Worm (Caenorhabditis elegans): ENCODE data around the gene pro-1.

pro-1 gene

DNA sequence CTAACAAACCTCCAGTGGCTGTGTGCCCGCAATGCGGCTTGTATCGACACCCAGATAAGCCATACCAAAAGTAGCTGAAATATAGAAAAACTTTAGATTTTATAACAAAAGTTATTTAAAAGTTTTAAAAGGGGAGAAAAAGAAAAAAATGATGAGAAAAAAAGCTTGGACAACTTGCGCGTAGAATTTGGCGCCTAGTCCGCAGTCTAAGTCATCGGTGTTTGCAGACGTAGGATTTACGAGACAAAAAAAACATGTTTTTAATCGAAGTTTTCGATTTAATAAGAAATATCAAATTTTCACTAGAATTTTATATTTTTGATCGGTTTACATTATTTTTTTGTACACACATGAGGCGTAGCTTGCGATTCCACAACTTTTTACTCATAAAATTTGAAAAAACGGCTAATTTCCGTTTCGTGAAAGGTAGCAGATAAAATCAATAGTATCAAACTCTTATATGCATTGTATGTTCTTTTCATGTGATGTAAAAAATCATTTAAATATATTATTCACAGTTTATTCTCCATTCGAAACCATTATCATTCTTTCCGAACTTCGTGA, at the start of gene pro-1:
Gene pro-1 (minus strand): TSS at position 74 of the 564 bp plus-strand sequence.
- TF ChIP-seq tra-4 (tag; optimal IDR thresholded peaks at IDR 0.05) (no peak), hmg-4 (GFP tag; optimal IDR thresholded peaks at IDR 0.05) (peak; percentile 2), ama-1 (optimal IDR thresholded peaks at IDR 0.05) (peak; percentile 81), B0310.2 (tag; optimal IDR thresholded peaks at IDR 0.05) (no peak), tbx-37 (GFP tag; conservative IDR thresholded peaks at IDR 0.05) (peak; percentile 5; the same call in 1 of the 2 replicates), ets-7 (tag; optimal IDR thresholded peaks at IDR 0.05) (no peak), ceh-36 (tag; optimal IDR thresholded peaks at IDR 0.05) (no peak), flt-1 (GFP tag; IDR thresholded peaks at IDR 0.05) (no peak; the same call in 1 of the 2 replicates), F13C5.2 (tag; optimal IDR thresholded peaks at IDR 0.05) (peak; percentile 47), hnd-1 (tag; optimal IDR thresholded peaks at IDR 0.05) (no peak), aly-1 (tag; optimal IDR thresholded peaks at IDR 0.05) (no peak), ceh-13 (GFP tag; optimal IDR thresholded peaks at IDR 0.05) (no peak), scrt-1 (GFP tag; IDR thresholded peaks at IDR 0.05) (no peak), hmbx-1 (tag; optimal IDR thresholded peaks at IDR 0.05) (no peak), sea-1 (GFP tag; conservative IDR thresholded peaks at IDR 0.05) (peak; percentile 81), tbx-11 (GFP tag; IDR thresholded peaks at IDR 0.05) (no peak), pes-1 (GFP tag; IDR thresholded peaks at IDR 0.05) (peak; percentile 71; the same call in 1 of the 2 replicates)

DNA sequence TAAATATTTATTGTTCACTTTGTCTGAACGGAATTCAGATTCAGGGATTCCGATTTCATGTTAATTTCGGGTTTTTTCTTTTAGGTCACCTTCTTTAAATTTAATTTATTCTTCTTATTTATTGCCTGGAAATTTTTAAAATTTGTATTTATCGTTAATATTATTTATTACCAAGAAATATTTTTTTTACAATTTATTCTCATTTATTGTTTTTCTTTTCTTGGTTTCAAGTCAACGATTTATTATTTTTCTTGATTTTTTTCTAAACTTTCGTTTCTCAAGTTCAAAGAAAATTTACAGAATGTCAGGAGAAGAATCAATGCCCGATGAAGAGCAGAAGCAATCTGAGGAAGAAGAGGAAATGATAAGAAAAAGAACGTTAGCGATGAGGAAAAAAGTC, 45.9 kb upstream of the pro-1 start, which contains the start of gene crn-3:
Gene crn-3 (plus strand): TSS at position 301 of the 400 bp plus-strand sequence.
- TF ChIP-seq scrt-1 (GFP tag; IDR thresholded peaks at IDR 0.05) (no peak), sea-1 (GFP tag; conservative IDR thresholded peaks at IDR 0.05) (no peak), tra-4 (tag; optimal IDR thresholded peaks at IDR 0.05) (no peak), ceh-36 (tag; optimal IDR thresholded peaks at IDR 0.05) (no peak), ama-1 (optimal IDR thresholded peaks at IDR 0.05) (no peak), aly-1 (tag; optimal IDR thresholded peaks at IDR 0.05) (no peak), hmg-4 (GFP tag; optimal IDR thresholded peaks at IDR 0.05) (no peak), tbx-37 (GFP tag; conservative IDR thresholded peaks at IDR 0.05) (no peak), tbx-11 (GFP tag; IDR thresholded peaks at IDR 0.05) (no peak), flt-1 (GFP tag; IDR thresholded peaks at IDR 0.05) (no peak), hnd-1 (tag; optimal IDR thresholded peaks at IDR 0.05) (no peak), F13C5.2 (tag; optimal IDR thresholded peaks at IDR 0.05) (no peak), hmbx-1 (tag; optimal IDR thresholded peaks at IDR 0.05) (no peak), ets-7 (tag; optimal IDR thresholded peaks at IDR 0.05) (no peak), B0310.2 (tag; optimal IDR thresholded peaks at IDR 0.05) (no peak), ceh-13 (GFP tag; optimal IDR thresholded peaks at IDR 0.05) (no peak), pes-1 (GFP tag; IDR thresholded peaks at IDR 0.05) (no peak)

DNA sequence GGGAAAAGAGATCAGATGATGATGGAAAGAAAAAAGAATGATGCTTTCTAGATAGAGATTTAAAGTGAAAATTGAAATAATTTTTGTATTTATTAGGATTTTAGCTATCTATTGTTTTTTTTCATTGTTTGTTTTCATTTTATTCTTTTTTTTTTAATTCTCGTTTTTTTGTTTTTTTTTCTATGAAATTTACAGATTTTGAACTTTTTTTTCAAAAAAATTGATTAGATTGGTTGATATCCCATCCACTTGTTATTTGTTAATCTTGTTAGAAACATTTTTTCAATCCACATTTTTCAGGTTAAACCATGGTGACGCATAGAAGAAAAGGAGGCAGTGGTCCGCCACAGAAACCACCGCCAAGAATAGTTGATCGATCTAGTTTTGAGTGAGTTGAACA, 42.2 kb upstream of the pro-1 start, which contains the start of gene algn-9:
Gene algn-9 (plus strand): TSS at position 301 of the 400 bp plus-strand sequence.
- TF ChIP-seq tra-4 (tag; optimal IDR thresholded peaks at IDR 0.05) = no peak

DNA sequence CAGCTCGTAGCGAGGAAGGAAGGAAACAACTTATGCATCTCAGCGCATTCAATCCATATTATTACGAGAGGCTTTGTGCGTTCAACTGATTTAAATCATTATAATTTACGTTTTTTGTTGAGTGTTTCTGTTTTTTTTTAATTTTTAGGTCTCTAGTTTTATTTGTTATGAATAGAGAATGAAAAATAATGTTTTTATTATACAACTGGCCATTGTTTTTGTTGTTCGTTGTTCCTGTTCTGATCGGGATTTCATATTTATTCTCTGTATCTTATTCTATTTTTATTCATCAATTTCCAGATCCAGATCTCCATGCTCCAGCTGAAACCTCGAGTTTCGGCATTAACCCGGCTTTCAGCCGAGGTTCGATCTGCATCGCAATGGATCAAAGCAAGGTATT, 40.5 kb upstream of the pro-1 start, which contains the start of gene mrps-22:
Gene mrps-22 (plus strand): TSS at position 301 of the 400 bp plus-strand sequence.
- TF ChIP-seq aly-1 (tag; optimal IDR thresholded peaks at IDR 0.05) (no peak), tbx-37 (GFP tag; conservative IDR thresholded peaks at IDR 0.05) (no peak), hmbx-1 (tag; optimal IDR thresholded peaks at IDR 0.05) (no peak), ceh-13 (GFP tag; optimal IDR thresholded peaks at IDR 0.05) (no peak), flt-1 (GFP tag; IDR thresholded peaks at IDR 0.05) (no peak), ceh-36 (tag; optimal IDR thresholded peaks at IDR 0.05) (no peak), pes-1 (GFP tag; IDR thresholded peaks at IDR 0.05) (no peak), F13C5.2 (tag; optimal IDR thresholded peaks at IDR 0.05) (no peak), sea-1 (GFP tag; conservative IDR thresholded peaks at IDR 0.05) (no peak), ets-7 (tag; optimal IDR thresholded peaks at IDR 0.05) (no peak), hnd-1 (tag; optimal IDR thresholded peaks at IDR 0.05) (no peak), ama-1 (optimal IDR thresholded peaks at IDR 0.05) (no peak), hmg-4 (GFP tag; optimal IDR thresholded peaks at IDR 0.05) (no peak), B0310.2 (tag; optimal IDR thresholded peaks at IDR 0.05) (no peak), scrt-1 (GFP tag; IDR thresholded peaks at IDR 0.05) (no peak), tra-4 (tag; optimal IDR thresholded peaks at IDR 0.05) (no peak), tbx-11 (GFP tag; IDR thresholded peaks at IDR 0.05) (no peak)

DNA sequence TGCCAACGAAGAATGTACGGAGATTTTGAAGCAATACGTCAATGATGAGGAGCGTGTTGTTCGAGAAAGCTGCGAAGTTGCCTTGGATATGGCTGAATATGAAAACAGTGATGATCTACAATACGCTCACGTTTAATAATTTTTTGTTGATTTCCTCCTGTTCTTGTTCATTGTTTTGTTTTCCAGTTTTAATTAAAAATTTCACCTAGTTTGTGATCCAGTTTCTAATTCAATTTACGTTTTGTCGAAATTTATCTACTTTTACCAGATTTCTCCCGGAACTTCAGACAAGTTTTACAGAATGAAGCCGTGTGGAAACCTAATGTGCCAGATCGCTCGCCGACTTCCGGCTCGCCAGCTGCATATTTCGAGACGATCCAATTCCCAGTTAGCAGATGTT, 39.0 kb upstream of the pro-1 start, which contains the start of gene dap-3:
Gene dap-3 (plus strand): TSS at position 301 of the 400 bp plus-strand sequence.
- TF ChIP-seq scrt-1 (GFP tag; IDR thresholded peaks at IDR 0.05) (no peak), ama-1 (optimal IDR thresholded peaks at IDR 0.05) (no peak), B0310.2 (tag; optimal IDR thresholded peaks at IDR 0.05) (no peak), sea-1 (GFP tag; conservative IDR thresholded peaks at IDR 0.05) (no peak), flt-1 (GFP tag; IDR thresholded peaks at IDR 0.05) (no peak), pes-1 (GFP tag; IDR thresholded peaks at IDR 0.05) (no peak), hmg-4 (GFP tag; optimal IDR thresholded peaks at IDR 0.05) (no peak), ceh-36 (tag; optimal IDR thresholded peaks at IDR 0.05) (no peak), ets-7 (tag; optimal IDR thresholded peaks at IDR 0.05) (no peak)

DNA sequence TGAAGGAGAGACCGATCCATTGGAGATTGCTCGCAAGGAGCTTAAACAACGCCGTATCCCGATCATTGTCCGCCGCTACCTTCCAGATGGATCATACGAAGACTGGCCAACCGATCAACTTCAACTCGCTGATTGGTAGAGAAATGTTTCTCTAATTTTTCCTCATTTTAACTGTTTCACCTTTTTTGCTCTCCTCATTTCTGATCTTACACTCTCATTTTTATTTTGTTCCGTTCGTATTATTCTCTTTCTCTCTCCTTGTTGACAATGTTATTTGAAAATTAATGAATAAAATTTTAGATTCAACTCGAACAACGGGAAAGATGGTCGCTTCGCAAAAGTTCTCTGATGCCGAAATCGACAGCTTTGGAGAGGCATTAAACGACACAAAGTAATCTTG, 37.9 kb upstream of the pro-1 start, which contains the start of gene dohh-1:
Gene dohh-1 (plus strand): TSS at position 301 of the 400 bp plus-strand sequence.
- TF ChIP-seq flt-1 (GFP tag; IDR thresholded peaks at IDR 0.05) = no peak
- TF ChIP-seq tra-4 (tag; optimal IDR thresholded peaks at IDR 0.05) = no peak
- no peak for TF ChIP-seq F13C5.2 (tag; optimal IDR thresholded peaks at IDR 0.05)
- no peak for TF ChIP-seq aly-1 (tag; optimal IDR thresholded peaks at IDR 0.05)
- TF ChIP-seq ceh-13 (GFP tag; optimal IDR thresholded peaks at IDR 0.05) = no peak
- no peak for TF ChIP-seq hmg-4 (GFP tag; optimal IDR thresholded peaks at IDR 0.05)
- no peak for TF ChIP-seq sea-1 (GFP tag; conservative IDR thresholded peaks at IDR 0.05)
- no peak for TF ChIP-seq ets-7 (tag; optimal IDR thresholded peaks at IDR 0.05)
- no peak for TF ChIP-seq hmbx-1 (tag; optimal IDR thresholded peaks at IDR 0.05)
- no peak for TF ChIP-seq scrt-1 (GFP tag; IDR thresholded peaks at IDR 0.05)
- no peak for TF ChIP-seq ceh-36 (tag; optimal IDR thresholded peaks at IDR 0.05)
- TF ChIP-seq ama-1 (optimal IDR thresholded peaks at IDR 0.05) = no peak
- no peak for TF ChIP-seq B0310.2 (tag; optimal IDR thresholded peaks at IDR 0.05)
- no peak for TF ChIP-seq tbx-11 (GFP tag; IDR thresholded peaks at IDR 0.05)
- no peak for TF ChIP-seq hnd-1 (tag; optimal IDR thresholded peaks at IDR 0.05)
- TF ChIP-seq tbx-37 (GFP tag; conservative IDR thresholded peaks at IDR 0.05) = no peak
- TF ChIP-seq pes-1 (GFP tag; IDR thresholded peaks at IDR 0.05) = no peak
